Worm (Caenorhabditis elegans) whole organism, L1 larva: ENCODE results near the gene rig-6.

Experiments used
- ama-1 ChIP-seq: fragments of 150-350 bp; optimal IDR thresholded peaks from 2 replicates; lab custom pipeline; 2014
- nhr-77 ChIP-seq: fragments of 150-350 bp; optimal IDR thresholded peaks from 2 replicates; lab custom pipeline; 2014; ENCODE audit warnings: missing biosample characterization, missing genetic modification characterization
- snpc-4 ChIP-seq: fragments of 150-350 bp; optimal IDR thresholded peaks from 2 replicates; lab custom pipeline; 2014; ENCODE audit warnings: missing biosample characterization, missing genetic modification characterization
- zag-1 ChIP-seq: fragments of 150-350 bp; optimal IDR thresholded peaks from 2 replicates; lab custom pipeline; 2014; ENCODE audit warnings: missing biosample characterization, missing genetic modification characterization

DNA sequence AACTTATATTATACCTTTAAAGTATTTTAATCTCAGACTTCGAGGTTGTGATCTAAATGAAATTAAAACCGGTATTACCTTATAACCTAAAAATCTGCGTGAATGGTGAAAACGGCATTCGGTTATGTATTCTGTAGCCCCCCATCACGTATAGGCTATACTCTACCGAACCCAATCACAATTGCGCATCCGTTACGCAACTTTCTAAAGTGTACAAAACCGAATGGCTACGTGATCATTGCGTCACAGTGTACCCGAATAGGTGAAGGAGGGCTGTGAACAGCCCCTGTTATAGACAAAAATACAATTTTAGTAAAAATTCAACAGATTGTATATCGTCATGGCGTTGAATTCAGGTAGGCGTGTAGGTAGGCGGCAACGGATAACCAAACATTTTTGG is 10.7 kb upstream of the rig-6 start:
- TF ChIP-seq zag-1 (tag; lab: Kevin White, UChicago): no peak
- TF ChIP-seq ama-1 (lab: Kevin White, UChicago): no peak
- TF ChIP-seq snpc-4: no peak
- TF ChIP-seq nhr-77 (tag; lab: Kevin White, UChicago): no peak
